Fruit fly (Drosophila melanogaster) whole organism, embryonic: ENCODE measurements around the gene CG3123.
A peak's percentile ranks its signal among the peaks of the same experiment; 100 is the strongest.

Source experiments
- Aef1 ChIP-seq: fragments of 200-800 bp; sonication (Bioruptor generic); IDR thresholded peaks from 3 replicates; pipeline ENCODE4 v1.3.6; 2022; ENCODE audit warnings: missing biosample characterization, missing genetic modification characterization
- Atf6 ChIP-seq: fragments of 200-800 bp; sonication (Bioruptor generic); IDR thresholded peaks from 2 replicates; pipeline ENCODE4 v1.3.6; 2022; ENCODE audit warnings: missing biosample characterization, missing genetic modification characterization
- B-H1 ChIP-seq: fragments of 200-800 bp; sonication (Bioruptor generic); IDR thresholded peaks from 3 replicates; pipeline ENCODE4 v1.3.6; 2022; ENCODE audit warnings: missing biosample characterization, missing genetic modification characterization
- C15 ChIP-seq: fragments of 200-800 bp; sonication (Bioruptor generic); IDR thresholded peaks from 3 replicates; pipeline ENCODE4 v1.3.6; 2022; ENCODE audit warnings: missing biosample characterization, missing genetic modification characterization
- CG10267 ChIP-seq: fragments of 200-800 bp; sonication (Bioruptor generic); optimal IDR thresholded peaks from 2 replicates; lab custom pipeline; 2018; ENCODE audit warnings: missing biosample characterization, mild to moderate bottlenecking, missing genetic modification characterization, moderate library complexity
- CG10274 ChIP-seq: fragments of 200-800 bp; sonication (Bioruptor generic); optimal IDR thresholded peaks from 3 replicates; lab custom pipeline; 2017; ENCODE audit warnings: missing biosample characterization, mild to moderate bottlenecking, missing genetic modification characterization
- CG10654 ChIP-seq: fragments of 200-800 bp; sonication (Bioruptor generic); optimal IDR thresholded peaks from 2 replicates; lab custom pipeline; 2016; ENCODE audit warnings: missing biosample characterization, missing genetic modification characterization
- CG12104 ChIP-seq: fragments of 200-800 bp; sonication (Bioruptor generic); optimal IDR thresholded peaks from 3 replicates; lab custom pipeline; 2016; ENCODE audit warnings: missing biosample characterization, missing genetic modification characterization
- CG14014 ChIP-seq: fragments of 200-800 bp; sonication (Bioruptor generic); IDR thresholded peaks from 2 replicates; pipeline ENCODE4 v1.3.6; 2022; ENCODE audit warnings: missing biosample characterization, missing genetic modification characterization
- CG14860 ChIP-seq: fragments of 200-800 bp; sonication (Bioruptor generic); IDR thresholded peaks from 3 replicates; pipeline ENCODE4 v1.3.6; 2022; ENCODE audit warnings: missing biosample characterization, missing genetic modification characterization; ENCODE audit not compliant: partially characterized antibody
- CG16815 ChIP-seq: fragments of 200-800 bp; sonication (Bioruptor generic); optimal IDR thresholded peaks from 3 replicates; lab custom pipeline; 2017; ENCODE audit warnings: missing biosample characterization, mild to moderate bottlenecking, missing genetic modification characterization
- CG2199 ChIP-seq: fragments of 200-800 bp; sonication (Bioruptor generic); IDR thresholded peaks from 3 replicates; pipeline ENCODE4 v1.3.6; 2022; ENCODE audit warnings: missing biosample characterization, missing genetic modification characterization
- CG32767 ChIP-seq: fragments of 200-800 bp; sonication (Bioruptor generic); IDR thresholded peaks from 2 replicates; pipeline ENCODE4 v1.3.6; 2022; ENCODE audit warnings: missing biosample characterization, missing genetic modification characterization
- CG33213 ChIP-seq: fragments of 200-800 bp; sonication (Bioruptor generic); optimal IDR thresholded peaks from 3 replicates; lab custom pipeline; 2016; ENCODE audit warnings: missing biosample characterization, missing genetic modification characterization
- CG3407 ChIP-seq: fragments of 200-800 bp; sonication (Bioruptor generic); optimal IDR thresholded peaks from 2 replicates; lab custom pipeline; 2018; ENCODE audit warnings: missing biosample characterization, mild to moderate bottlenecking, missing genetic modification characterization
- CG4282 ChIP-seq: fragments of 200-800 bp; sonication (Bioruptor generic); optimal IDR thresholded peaks from 2 replicates; lab custom pipeline; 2016; ENCODE audit warnings: missing biosample characterization, missing genetic modification characterization
- CG4360 ChIP-seq: fragments of 200-800 bp; sonication (Bioruptor generic); IDR thresholded peaks from 2 replicates; pipeline ENCODE4 v1.3.6; 2022; ENCODE audit warnings: missing biosample characterization, missing genetic modification characterization
- CG7928 ChIP-seq: fragments of 200-800 bp; sonication (Bioruptor generic); optimal IDR thresholded peaks from 2 replicates; lab custom pipeline; 2017; ENCODE audit warnings: missing biosample characterization, mild to moderate bottlenecking, missing genetic modification characterization
- CG8944 ChIP-seq: fragments of 200-800 bp; sonication (Bioruptor generic); optimal IDR thresholded peaks from 3 replicates; lab custom pipeline; 2016; ENCODE audit warnings: missing biosample characterization, missing genetic modification characterization
- CG9876 ChIP-seq: fragments of 200-800 bp; sonication (Bioruptor generic); optimal IDR thresholded peaks from 2 replicates; lab custom pipeline; 2016; ENCODE audit warnings: missing biosample characterization, missing genetic modification characterization
- Dfd ChIP-seq, 2 experiments: fragments of >200 bp; optimal IDR thresholded peaks; 2 replicates each; lab custom pipeline; 2017; ENCODE audit warnings: missing biosample characterization in 2 of 2, missing genetic modification characterization in 2 of 2
- Doc3 ChIP-seq: fragments of 200-800 bp; sonication (Bioruptor generic); IDR thresholded peaks from 3 replicates; pipeline ENCODE4 v1.3.6; 2022; ENCODE audit warnings: missing biosample characterization, missing genetic modification characterization; ENCODE audit not compliant: partially characterized antibody
- ERR ChIP-seq: fragments of 200-800 bp; sonication (Bioruptor generic); optimal IDR thresholded peaks from 2 replicates; lab custom pipeline; 2016; ENCODE audit warnings: missing biosample characterization, missing genetic modification characterization
- HHEX ChIP-seq: fragments of 200-800 bp; sonication (Bioruptor generic); optimal IDR thresholded peaks from 3 replicates; lab custom pipeline; 2017; ENCODE audit warnings: missing biosample characterization, mild to moderate bottlenecking, missing genetic modification characterization, missing genetic modification reagents
- Lpt ChIP-seq: fragments of >200 bp; optimal IDR thresholded peaks from 2 replicates; lab custom pipeline; 2018; ENCODE audit warnings: missing biosample characterization, missing genetic modification characterization
- Mes4 ChIP-seq: fragments of 200-800 bp; sonication (Bioruptor generic); optimal IDR thresholded peaks from 2 replicates; lab custom pipeline; 2016; ENCODE audit warnings: missing biosample characterization, missing genetic modification characterization
- NC2β ChIP-seq: fragments of 200-800 bp; sonication (Bioruptor generic); optimal IDR thresholded peaks from 2 replicates; lab custom pipeline; 2016; ENCODE audit warnings: missing biosample characterization, missing genetic modification characterization
- NFAT ChIP-seq: fragments of 200-800 bp; sonication (Bioruptor generic); IDR thresholded peaks from 2 replicates; pipeline ENCODE4 v1.3.6; 2022; ENCODE audit warnings: missing biosample characterization, missing genetic modification characterization
- Scr ChIP-seq: fragments of 200-800 bp; sonication (Bioruptor generic); IDR thresholded peaks from 2 replicates; pipeline ENCODE4 v1.3.6; 2022; ENCODE audit warnings: missing biosample characterization, missing genetic modification characterization; ENCODE audit not compliant: partially characterized antibody
- Six4 ChIP-seq: fragments of 200-800 bp; sonication (Bioruptor generic); optimal IDR thresholded peaks from 2 replicates; lab custom pipeline; 2016; ENCODE audit warnings: missing biosample characterization, missing genetic modification characterization
- Xbp1 ChIP-seq: fragments of 200-800 bp; sonication (Bioruptor generic); optimal IDR thresholded peaks from 3 replicates; lab custom pipeline; 2016; ENCODE audit warnings: missing biosample characterization, mild to moderate bottlenecking, missing genetic modification characterization
- YL-1 ChIP-seq: fragments of 200-800 bp; sonication (Bioruptor generic); optimal IDR thresholded peaks from 3 replicates; lab custom pipeline; 2017; ENCODE audit warnings: missing biosample characterization, mild to moderate bottlenecking, missing genetic modification characterization
- bcd ChIP-seq: fragments of 200-800 bp; sonication (Bioruptor generic); optimal IDR thresholded peaks from 2 replicates; lab custom pipeline; 2017; ENCODE audit warnings: missing biosample characterization, mild to moderate bottlenecking, missing genetic modification characterization
- crp ChIP-seq, 2 experiments: fragments of 200-800 bp; sonication (Bioruptor generic); optimal IDR thresholded peaks; 2 replicates in 1 of 2; 3 replicates in 1 of 2; lab custom pipeline; 2017; ENCODE audit warnings: missing biosample characterization in 2 of 2, missing genetic modification characterization in 2 of 2, mild to moderate bottlenecking in 1 of 2, moderate library complexity in 1 of 2
- cwo ChIP-seq: fragments of 200-800 bp; sonication (Bioruptor generic); optimal IDR thresholded peaks from 3 replicates; lab custom pipeline; 2017; ENCODE audit warnings: missing biosample characterization, missing genetic modification characterization, mild to moderate bottlenecking, moderate library complexity, missing genetic modification reagents
- dimm ChIP-seq: fragments of 200-800 bp; sonication (Bioruptor generic); IDR thresholded peaks from 2 replicates; pipeline ENCODE4 v1.3.6; 2022; ENCODE audit warnings: missing biosample characterization, missing genetic modification characterization
- dpn ChIP-seq, 2 experiments: fragments of 200-800 bp; sonication (Bioruptor generic); optimal IDR thresholded peaks; 3 replicates each; lab custom pipeline; 2016; ENCODE audit warnings: missing biosample characterization in 2 of 2, missing genetic modification characterization in 2 of 2
- exex ChIP-seq: fragments of 200-800 bp; sonication (Bioruptor generic); optimal IDR thresholded peaks from 4 replicates; lab custom pipeline; 2018; ENCODE audit warnings: missing biosample characterization, mild to moderate bottlenecking, missing genetic modification characterization, moderate library complexity
- h ChIP-seq: fragments of >200 bp; optimal IDR thresholded peaks from 2 replicates; lab custom pipeline; 2017
- hb ChIP-seq: fragments of 200-800 bp; sonication (Bioruptor generic); IDR thresholded peaks from 3 replicates; pipeline ENCODE4 v1.3.6; 2022; ENCODE audit warnings: missing biosample characterization, missing genetic modification characterization; ENCODE audit not compliant: partially characterized antibody
- kay ChIP-seq: fragments of 200-800 bp; sonication (Bioruptor generic); optimal IDR thresholded peaks from 2 replicates; lab custom pipeline; 2016; ENCODE audit warnings: missing biosample characterization, missing genetic modification characterization
- mirr ChIP-seq: fragments of 200-800 bp; sonication (Bioruptor generic); optimal IDR thresholded peaks from 3 replicates; lab custom pipeline; 2018; ENCODE audit warnings: missing biosample characterization, mild to moderate bottlenecking, missing genetic modification characterization
- mld ChIP-seq: fragments of 200-800 bp; sonication (Bioruptor generic); IDR thresholded peaks from 3 replicates; pipeline ENCODE4 v1.3.6; 2022; ENCODE audit warnings: missing biosample characterization, missing genetic modification characterization; ENCODE audit not compliant: partially characterized antibody
- phol ChIP-seq: fragments of 200-800 bp; sonication (Bioruptor generic); optimal IDR thresholded peaks from 3 replicates; lab custom pipeline; 2018; ENCODE audit warnings: missing biosample characterization, mild to moderate bottlenecking, missing genetic modification characterization, moderate library complexity
- psq ChIP-seq: fragments of 200-800 bp; sonication (Bioruptor generic); optimal IDR thresholded peaks from 2 replicates; lab custom pipeline; 2017; ENCODE audit warnings: missing biosample characterization, missing genetic modification characterization
- run ChIP-seq: fragments of 200-800 bp; sonication (Bioruptor generic); optimal IDR thresholded peaks from 3 replicates; lab custom pipeline; 2018; ENCODE audit warnings: missing biosample characterization, mild to moderate bottlenecking, missing genetic modification characterization
- salm ChIP-seq: fragments of 200-800 bp; sonication (Bioruptor generic); optimal IDR thresholded peaks from 2 replicates; lab custom pipeline; 2018; ENCODE audit warnings: missing biosample characterization, mild to moderate bottlenecking, missing genetic modification characterization
- unpg ChIP-seq: fragments of 200-800 bp; sonication (Bioruptor generic); optimal IDR thresholded peaks from 3 replicates; lab custom pipeline; 2018; ENCODE audit warnings: missing biosample characterization, mild to moderate bottlenecking, missing genetic modification characterization, moderate library complexity
- vnd ChIP-seq: fragments of 200-800 bp; sonication (Bioruptor generic); IDR thresholded peaks from 3 replicates; pipeline ENCODE4 v1.3.6; 2022; ENCODE audit warnings: missing biosample characterization, missing genetic modification characterization; ENCODE audit not compliant: partially characterized antibody

The CG3123 gene

dm6 chr2L:2855773-2856615 lies 30.7 kb upstream of the CG3123 start, which contains the start of the genes CG3104 and RpS21 (continued):
- TF ChIP-seq phol (peak; percentile 86), YL-1 (GFP tag; lab: Kevin White, UChicago) (peak; percentile 99), salm (tag; lab: Kevin White, UChicago) (no peak), Six4 (peak; percentile 74), Atf6 (peak; percentile 82), unpg (GFP tag; lab: Kevin White, UChicago) (peak; percentile 56), dimm (GFP tag; lab: Robert Waterston, UW) (peak; percentile 66), vnd (GFP tag; lab: Robert Waterston, UW) (no peak), Aef1 (GFP tag; lab: Robert Waterston, UW) (peak; percentile 88), CG10267 (tag; lab: Kevin White, UChicago) (peak; percentile 81), CG10274 (GFP tag; lab: Kevin White, UChicago) (peak; percentile 85), CG7928 (GFP tag; lab: Kevin White, UChicago) (peak; percentile 68), ERR (GFP tag; lab: Kevin White, UChicago) (peak; percentile 55), bcd (GFP tag; lab: Kevin White, UChicago) (peak; percentile 93), crp (GFP tag; optimal IDR thresholded peaks at IDR 0.05; lab: Kevin White, UChicago) (peak; percentile 2 to 80), mld (no peak), mirr (peak; percentile 89), CG32767 (GFP tag; lab: Robert Waterston, UW) (peak; percentile 63; the same call in 1 of the 2 replicates), HHEX (GFP tag; lab: Kevin White, UChicago) (peak; percentile 93), h (lab: Kevin White, UChicago) (no peak), Mes4 (GFP tag; lab: Kevin White, UChicago) (peak; percentile 88), CG14014 (GFP tag; lab: Robert Waterston, UW) (peak; percentile 86), Xbp1 (GFP tag; lab: Kevin White, UChicago) (peak; percentile 92), Dfd (GFP tag; optimal IDR thresholded peaks at IDR 0.05; lab: Kevin White, UChicago) (no peak), Doc3 (GFP tag; lab: Robert Waterston, UW) (no peak), CG9876 (peak; percentile 93), CG16815 (GFP tag; lab: Kevin White, UChicago) (peak; percentile 72), kay (no peak), B-H1 (peak; percentile 76), cwo (GFP tag; lab: Kevin White, UChicago) (peak; percentile 63), Scr (GFP tag; lab: Robert Waterston, UW) (no peak), hb (no peak), CG4282 (GFP tag; lab: Kevin White, UChicago) (peak; percentile 75), CG4360 (peak; percentile 62), run (peak; percentile 65), Lpt (GFP tag; lab: Kevin White, UChicago) (no peak), CG3407 (GFP tag; lab: Kevin White, UChicago) (peak; percentile 81), dpn (GFP tag; optimal IDR thresholded peaks at IDR 0.05; lab: Kevin White, UChicago) (peak; percentile 79 to 87), NC2β (GFP tag; lab: Kevin White, UChicago) (peak; percentile 93), CG10654 (GFP tag; lab: Kevin White, UChicago) (peak; percentile 88), NFAT (GFP tag; lab: Robert Waterston, UW) (peak; percentile 98), CG14860 (no peak), C15 (peak; percentile 82; the same call in 2 of the 3 replicates), CG2199 (GFP tag; lab: Robert Waterston, UW) (peak; percentile 79; the same call in 1 of the 3 replicates), CG8944 (GFP tag; lab: Kevin White, UChicago) (peak; percentile 83), CG33213 (GFP tag; lab: Kevin White, UChicago) (peak; percentile 96), psq (GFP tag; lab: Kevin White, UChicago) (peak; percentile 64), exex (tag; lab: Kevin White, UChicago) (peak; percentile 29), CG12104 (peak; percentile 87)
